Worm (Caenorhabditis elegans) whole organism, midembryonic: ENCODE results near the gene osg-1.

Source experiments
- ref-1 ChIP-seq: fragments of 200-800 bp; sonication (Bioruptor generic); conservative IDR thresholded peaks from 2 replicates; pipeline ENCODE4 v1.3.6; 2022; ENCODE audit warnings: missing genetic modification reagents, missing genetic modification characterization, missing compliant biosample characterization
- ztf-23 ChIP-seq: fragments of 200-800 bp; sonication (Bioruptor generic); IDR thresholded peaks from 2 replicates; pipeline ENCODE4 v1.3.6; 2022; ENCODE audit warnings: missing genetic modification reagents, missing genetic modification characterization, missing compliant biosample characterization

DNA sequence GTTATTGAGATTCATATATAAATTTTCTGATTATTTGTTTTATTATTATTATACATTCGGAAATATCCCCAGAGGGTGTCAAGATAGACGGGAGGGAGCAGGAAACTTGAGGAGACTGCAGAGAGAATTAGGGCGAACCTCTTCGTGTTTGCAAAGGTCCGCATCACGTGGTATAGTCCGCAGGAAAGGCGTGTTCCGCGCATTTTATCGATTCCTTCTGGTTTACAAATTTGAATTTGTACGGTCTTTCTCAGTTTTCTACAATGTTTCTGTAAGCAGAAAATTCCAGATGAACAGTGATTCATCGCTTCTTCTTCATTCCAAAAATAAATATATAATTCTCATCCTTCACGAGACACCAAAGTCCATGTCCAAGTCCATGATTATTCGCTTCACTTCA, 12.6 kb downstream of the osg-1 start:
- TF ChIP-seq ztf-23 (no peak), ref-1 (no peak)
